Fruit fly (Drosophila melanogaster) whole organism, embryonic: Measurements from ENCODE around the gene CG9393.
A peak's percentile ranks its signal among the peaks of the same experiment; 100 is the strongest.

Experiments used
- Antp ChIP-seq: fragments of 200-800 bp; sonication (Bioruptor generic); optimal IDR thresholded peaks from 3 replicates; lab custom pipeline; 2016; ENCODE audit warnings: missing biosample characterization, missing genetic modification characterization
- Bdp1 ChIP-seq: fragments of 200-800 bp; sonication (Bioruptor generic); optimal IDR thresholded peaks from 3 replicates; lab custom pipeline; 2016; ENCODE audit warnings: missing biosample characterization, missing genetic modification characterization
- CG1024 ChIP-seq: fragments of 200-800 bp; sonication (Bioruptor generic); IDR thresholded peaks from 2 replicates; pipeline ENCODE4 v1.3.6; 2022; ENCODE audit warnings: missing biosample characterization, missing genetic modification characterization
- CG10431 ChIP-seq: fragments of 200-800 bp; sonication (Bioruptor generic); optimal IDR thresholded peaks from 3 replicates; lab custom pipeline; 2018; ENCODE audit warnings: missing biosample characterization, mild to moderate bottlenecking, missing genetic modification characterization
- CG11247 ChIP-seq: fragments of 200-800 bp; sonication (Bioruptor generic); IDR thresholded peaks from 2 replicates; pipeline ENCODE4 v1.3.6; 2022; ENCODE audit warnings: missing biosample characterization, missing genetic modification characterization
- CG11398 ChIP-seq: fragments of 200-800 bp; sonication (Bioruptor generic); optimal IDR thresholded peaks from 2 replicates; lab custom pipeline; 2016; ENCODE audit warnings: missing biosample characterization, missing genetic modification characterization
- CG11504 ChIP-seq: fragments of 200-800 bp; sonication (Bioruptor generic); optimal IDR thresholded peaks from 3 replicates; lab custom pipeline; 2019; ENCODE audit warnings: missing biosample characterization, mild to moderate bottlenecking, missing genetic modification characterization, moderate library complexity
- CG1233 ChIP-seq: fragments of 200-800 bp; sonication (Bioruptor generic); optimal IDR thresholded peaks from 4 replicates; lab custom pipeline; 2018; ENCODE audit warnings: missing biosample characterization, mild to moderate bottlenecking, missing genetic modification characterization
- CG12659 ChIP-seq: fragments of 200-800 bp; sonication (Bioruptor generic); optimal IDR thresholded peaks from 3 replicates; lab custom pipeline; 2017; ENCODE audit warnings: mild to moderate bottlenecking, missing biosample characterization, missing genetic modification reagents, missing genetic modification characterization
- CG12744 ChIP-seq: fragments of 200-800 bp; sonication (Bioruptor generic); optimal IDR thresholded peaks from 2 replicates; lab custom pipeline; 2016; ENCODE audit warnings: missing biosample characterization, missing genetic modification characterization
- CG12769 ChIP-seq: fragments of 200-800 bp; sonication (Bioruptor generic); optimal IDR thresholded peaks from 2 replicates; lab custom pipeline; 2019; ENCODE audit warnings: missing biosample characterization, mild to moderate bottlenecking, missing genetic modification characterization, moderate library complexity
- CG1603 ChIP-seq: fragments of 200-800 bp; sonication (Bioruptor generic); optimal IDR thresholded peaks from 2 replicates; lab custom pipeline; 2019; ENCODE audit warnings: missing biosample characterization, mild to moderate bottlenecking, missing genetic modification characterization, moderate library complexity
- CG17359 ChIP-seq: fragments of 200-800 bp; sonication (Bioruptor generic); optimal IDR thresholded peaks from 3 replicates; lab custom pipeline; 2018; ENCODE audit warnings: missing biosample characterization, mild to moderate bottlenecking, missing genetic modification characterization, moderate library complexity
- CG18011 ChIP-seq: fragments of 200-800 bp; sonication (Bioruptor generic); optimal IDR thresholded peaks from 2 replicates; lab custom pipeline; 2017; ENCODE audit warnings: missing biosample characterization, missing genetic modification characterization, mild to moderate bottlenecking, moderate library complexity, missing genotype
- CG2712 ChIP-seq: fragments of 200-800 bp; optimal IDR thresholded peaks from 3 replicates; lab custom pipeline; 2019; ENCODE audit warnings: missing biosample characterization, mild to moderate bottlenecking, missing genetic modification characterization, moderate library complexity
- CG2889 ChIP-seq: fragments of 200-800 bp; sonication (Bioruptor generic); IDR thresholded peaks from 3 replicates; pipeline ENCODE4 v1.3.6; 2022; ENCODE audit warnings: missing biosample characterization, missing genetic modification characterization
- CG30431 ChIP-seq: fragments of 200-800 bp; sonication (Bioruptor generic); optimal IDR thresholded peaks from 2 replicates; lab custom pipeline; 2017; ENCODE audit warnings: missing biosample characterization, missing genetic modification characterization
- CG3281 ChIP-seq: fragments of 200-800 bp; sonication (Bioruptor generic); optimal IDR thresholded peaks from 3 replicates; lab custom pipeline; 2017; ENCODE audit warnings: missing biosample characterization, mild to moderate bottlenecking, missing genetic modification characterization
- CG34376 ChIP-seq: fragments of 200-800 bp; sonication (Bioruptor generic); optimal IDR thresholded peaks from 2 replicates; lab custom pipeline; 2018; ENCODE audit warnings: missing biosample characterization, mild to moderate bottlenecking, missing genetic modification characterization
- CG6765 ChIP-seq: fragments of 200-800 bp; sonication (Bioruptor generic); optimal IDR thresholded peaks from 3 replicates; lab custom pipeline; 2017; ENCODE audit warnings: missing biosample characterization, mild to moderate bottlenecking, missing genetic modification characterization
- CG8089 ChIP-seq: fragments of 200-800 bp; sonication (Bioruptor generic); optimal IDR thresholded peaks from 3 replicates; lab custom pipeline; 2016; ENCODE audit warnings: missing biosample characterization, missing genetic modification characterization
- CG9215 ChIP-seq: fragments of 200-800 bp; sonication (Bioruptor generic); IDR thresholded peaks from 2 replicates; pipeline ENCODE4 v1.3.6; 2022; ENCODE audit warnings: missing biosample characterization, missing genetic modification characterization
- D ChIP-seq, 2 experiments: fragments of 200-800 bp in 1 of 2; fragments of >200 bp in 1 of 2; sonication (Bioruptor generic) in 1 of 2; optimal IDR thresholded peaks; 2 replicates in 1 of 2; 3 replicates in 1 of 2; lab custom pipeline; 2017; ENCODE audit warnings: mild to moderate bottlenecking in 1 of 2, missing biosample characterization in 1 of 2, missing genetic modification characterization in 1 of 2, missing genetic modification reagents in 1 of 2
- Dfd ChIP-seq, 2 experiments: fragments of >200 bp; optimal IDR thresholded peaks; 2 replicates each; lab custom pipeline; 2017; ENCODE audit warnings: missing biosample characterization in 2 of 2, missing genetic modification characterization in 2 of 2
- Fer2 ChIP-seq: fragments of 200-800 bp; sonication (Bioruptor generic); optimal IDR thresholded peaks from 2 replicates; lab custom pipeline; 2018; ENCODE audit warnings: missing biosample characterization, mild to moderate bottlenecking, missing genetic modification characterization, moderate library complexity
- HLH3B ChIP-seq: fragments of 200-800 bp; sonication (Bioruptor generic); IDR thresholded peaks from 2 replicates; pipeline ENCODE4 v1.3.6; 2022; ENCODE audit warnings: missing biosample characterization, missing genetic modification characterization
- HmgZ ChIP-seq: fragments of 200-800 bp; sonication (Bioruptor generic); optimal IDR thresholded peaks from 2 replicates; lab custom pipeline; 2018; ENCODE audit warnings: missing biosample characterization, mild to moderate bottlenecking, missing genetic modification characterization
- Oaz ChIP-seq: fragments of 200-800 bp; sonication (Bioruptor generic); IDR thresholded peaks from 2 replicates; pipeline ENCODE4 v1.3.6; 2022; ENCODE audit warnings: missing biosample characterization, missing genetic modification characterization
- Rfx ChIP-seq: fragments of 200-800 bp; sonication (Bioruptor generic); IDR thresholded peaks from 2 replicates; pipeline ENCODE4 v1.3.6; 2022; ENCODE audit warnings: missing biosample characterization, missing genetic modification characterization
- Spps ChIP-seq: fragments of 200-800 bp; sonication (Bioruptor generic); optimal IDR thresholded peaks from 2 replicates; lab custom pipeline; 2018; ENCODE audit warnings: missing biosample characterization, mild to moderate bottlenecking, missing genetic modification characterization
- Stat92E ChIP-seq, 3 experiments: fragments of >200 bp in 2 of 3; fragments of 200-800 bp in 1 of 3; sonication (Bioruptor generic) in 1 of 3; optimal IDR thresholded peaks; 2 replicates each; lab custom pipeline; 2017 to 2019; ENCODE audit warnings: missing biosample characterization in 3 of 3, missing genetic modification characterization in 3 of 3, mild to moderate bottlenecking in 1 of 3, moderate library complexity in 1 of 3
- ap ChIP-seq: fragments of 200-800 bp; sonication (Bioruptor generic); IDR thresholded peaks from 2 replicates; pipeline ENCODE4 v1.3.6; 2022; ENCODE audit warnings: missing biosample characterization, missing genetic modification characterization
- ash1 ChIP-seq: fragments of 200-800 bp; sonication (Bioruptor generic); optimal IDR thresholded peaks from 2 replicates; lab custom pipeline; 2018; ENCODE audit warnings: missing biosample characterization, mild to moderate bottlenecking, missing genetic modification characterization
- br ChIP-seq: fragments of >200 bp; optimal IDR thresholded peaks from 2 replicates; lab custom pipeline; 2017
- cato ChIP-seq: fragments of 200-800 bp; sonication (Bioruptor generic); optimal IDR thresholded peaks from 2 replicates; lab custom pipeline; 2016; ENCODE audit warnings: missing biosample characterization, missing genetic modification characterization, borderline replicate concordance
- crol ChIP-seq: fragments of 200-800 bp; sonication (Bioruptor generic); IDR thresholded peaks from 2 replicates; pipeline ENCODE4 v1.3.6; 2022; ENCODE audit warnings: missing biosample characterization, missing genetic modification characterization
- dmrt11E ChIP-seq: fragments of 200-800 bp; sonication (Bioruptor generic); optimal IDR thresholded peaks from 3 replicates; lab custom pipeline; 2018; ENCODE audit warnings: missing biosample characterization, mild to moderate bottlenecking, missing genetic modification characterization, moderate library complexity
- ewg ChIP-seq: fragments of 200-800 bp; sonication (Bioruptor generic); optimal IDR thresholded peaks from 3 replicates; lab custom pipeline; 2017; ENCODE audit warnings: mild to moderate bottlenecking, missing biosample characterization, missing genetic modification reagents, missing genetic modification characterization
- gsb ChIP-seq: fragments of 200-800 bp; sonication (Bioruptor generic); IDR thresholded peaks from 2 replicates; pipeline ENCODE4 v1.3.6; 2022; ENCODE audit warnings: missing biosample characterization, missing genetic modification characterization
- hth ChIP-seq: fragments of >200 bp; optimal IDR thresholded peaks from 2 replicates; lab custom pipeline; 2017; ENCODE audit warnings: inconsistent platforms
- ind ChIP-seq: fragments of 200-800 bp; sonication (Bioruptor generic); optimal IDR thresholded peaks from 3 replicates; lab custom pipeline; 2016; ENCODE audit warnings: missing biosample characterization, missing genetic modification characterization
- insv ChIP-seq, 2 experiments: fragments of 200-800 bp; sonication (Bioruptor generic); optimal IDR thresholded peaks; 3 replicates each; lab custom pipeline; 2016 to 2018; ENCODE audit warnings: missing biosample characterization in 2 of 2, missing genetic modification characterization in 2 of 2
- jigr1 ChIP-seq: fragments of 200-800 bp; sonication (Bioruptor generic); IDR thresholded peaks from 3 replicates; pipeline ENCODE4 v1.3.6; 2022; ENCODE audit warnings: missing biosample characterization, missing genetic modification characterization
- ken ChIP-seq: fragments of 200-800 bp; sonication (Bioruptor generic); IDR thresholded peaks from 3 replicates; pipeline ENCODE4 v1.3.6; 2022; ENCODE audit warnings: missing biosample characterization, missing genetic modification characterization
- nau ChIP-seq: fragments of 200-800 bp; sonication (Bioruptor generic); optimal IDR thresholded peaks from 3 replicates; lab custom pipeline; 2017; ENCODE audit warnings: missing biosample characterization, mild to moderate bottlenecking, missing genetic modification characterization, missing genetic modification reagents
- nerfin-2 ChIP-seq: fragments of 200-800 bp; sonication (Bioruptor generic); IDR thresholded peaks from 2 replicates; pipeline ENCODE4 v1.3.6; 2022; ENCODE audit warnings: missing biosample characterization, missing genetic modification characterization; ENCODE audit not compliant: partially characterized antibody
- pzg ChIP-seq: fragments of 200-800 bp; sonication (Bioruptor generic); optimal IDR thresholded peaks from 3 replicates; lab custom pipeline; 2018; ENCODE audit warnings: missing biosample characterization, mild to moderate bottlenecking, missing genetic modification characterization, moderate library complexity
- stc ChIP-seq: fragments of 200-800 bp; sonication (Bioruptor generic); IDR thresholded peaks from 2 replicates; pipeline ENCODE4 v1.3.6; 2022; ENCODE audit warnings: missing biosample characterization, missing genetic modification characterization
- tgo ChIP-seq: fragments of 200-800 bp; sonication (Bioruptor generic); IDR thresholded peaks from 3 replicates; pipeline ENCODE4 v1.3.6; 2022; ENCODE audit warnings: missing biosample characterization, missing genetic modification characterization
- unpg ChIP-seq: fragments of 200-800 bp; sonication (Bioruptor generic); optimal IDR thresholded peaks from 3 replicates; lab custom pipeline; 2018; ENCODE audit warnings: missing biosample characterization, mild to moderate bottlenecking, missing genetic modification characterization, moderate library complexity
- yki ChIP-seq: fragments of >200 bp; optimal IDR thresholded peaks from 3 replicates; lab custom pipeline; 2018

CG9393 gene

dm6 chr3R:9550265-9551012, 13.0 kb downstream of the CG9393 start (continued):
- no peak for TF ChIP-seq insv (GFP tag; optimal IDR thresholded peaks at IDR 0.05; lab: Kevin White, UChicago)
- TF ChIP-seq CG17359 (tag; lab: Kevin White, UChicago): peak; percentile 17
- no peak for TF ChIP-seq CG1233 (GFP tag; lab: Kevin White, UChicago)
- no peak for TF ChIP-seq nerfin-2 (GFP tag; lab: Robert Waterston, UW)
- TF ChIP-seq CG34376 (GFP tag; lab: Kevin White, UChicago): no peak
- TF ChIP-seq ken (GFP tag; lab: Robert Waterston, UW): no peak
- TF ChIP-seq CG11247: no peak
- TF ChIP-seq CG6765: no peak
- TF ChIP-seq CG1603: no peak
- TF ChIP-seq CG12744: no peak
- no peak for TF ChIP-seq CG9215
- TF ChIP-seq ash1 (GFP tag; lab: Kevin White, UChicago): peak; percentile 37
- TF ChIP-seq CG8089 (GFP tag; lab: Kevin White, UChicago): no peak
- no peak for TF ChIP-seq Fer2 (tag; lab: Kevin White, UChicago)
- no peak for TF ChIP-seq ap (GFP tag; lab: Robert Waterston, UW)
- TF ChIP-seq CG11398: no peak
- no peak for TF ChIP-seq Oaz (GFP tag; lab: Robert Waterston, UW)
- no peak for TF ChIP-seq stc
- TF ChIP-seq CG1024 (GFP tag; lab: Robert Waterston, UW): no peak
- TF ChIP-seq CG12769 (tag; lab: Kevin White, UChicago): no peak
- TF ChIP-seq cato: no peak
- TF ChIP-seq D (optimal IDR thresholded peaks at IDR 0.05; lab: Kevin White, UChicago): no peak
- TF ChIP-seq D (GFP tag; optimal IDR thresholded peaks at IDR 0.05; lab: Kevin White, UChicago): no peak
- TF ChIP-seq CG11504 (tag; lab: Kevin White, UChicago): no peak
- TF ChIP-seq pzg (GFP tag; lab: Kevin White, UChicago): no peak
- no peak for TF ChIP-seq CG30431
- TF ChIP-seq CG12659 (GFP tag; lab: Kevin White, UChicago): no peak
- no peak for TF ChIP-seq jigr1 (GFP tag; lab: Robert Waterston, UW)
- TF ChIP-seq Spps (tag; lab: Kevin White, UChicago): no peak
- TF ChIP-seq HLH3B (GFP tag; lab: Robert Waterston, UW): no peak
- TF ChIP-seq nau (GFP tag; lab: Kevin White, UChicago): no peak
- no peak for TF ChIP-seq CG3281 (GFP tag; lab: Kevin White, UChicago)
- TF ChIP-seq ewg: no peak
- no peak for TF ChIP-seq Antp (GFP tag; lab: Kevin White, UChicago)
- no peak for TF ChIP-seq Stat92E (GFP tag; optimal IDR thresholded peaks at IDR 0.05; lab: Kevin White, UChicago)
- no peak for TF ChIP-seq tgo (GFP tag; lab: Robert Waterston, UW)
- TF ChIP-seq Rfx (GFP tag; lab: Robert Waterston, UW): no peak
- no peak for TF ChIP-seq CG10431 (GFP tag; lab: Kevin White, UChicago)
- no peak for TF ChIP-seq br (lab: Kevin White, UChicago)
- no peak for TF ChIP-seq Dfd (GFP tag; optimal IDR thresholded peaks at IDR 0.05; lab: Kevin White, UChicago)
- peak; percentile 16 for TF ChIP-seq CG2712 (tag; lab: Kevin White, UChicago)
- no peak for TF ChIP-seq unpg (GFP tag; lab: Kevin White, UChicago)
- TF ChIP-seq dmrt11E (tag; lab: Kevin White, UChicago): no peak
- no peak for TF ChIP-seq HmgZ
- no peak for TF ChIP-seq hth (lab: Kevin White, UChicago)
- no peak for TF ChIP-seq CG2889 (GFP tag; lab: Robert Waterston, UW)
- no peak for TF ChIP-seq CG18011 (GFP tag; lab: Kevin White, UChicago)
- TF ChIP-seq ind (GFP tag; lab: Kevin White, UChicago): no peak
- TF ChIP-seq Bdp1 (GFP tag; lab: Kevin White, UChicago): no peak
- TF ChIP-seq yki (lab: Kevin White, UChicago): peak; percentile 96
- no peak for TF ChIP-seq gsb (GFP tag; lab: Robert Waterston, UW)
- TF ChIP-seq crol (GFP tag; lab: Robert Waterston, UW): no peak
